Worm (Caenorhabditis elegans) whole organism, L2 larva: Measurements from ENCODE around the gene M03D4.3.

Experiments
- egl-27 ChIP-seq: sonication (generic microtip); optimal IDR thresholded peaks from 3 replicates; lab custom pipeline; 2017; ENCODE audit warnings: missing biosample characterization, missing genetic modification reagents, missing genetic modification characterization
- elt-1 ChIP-seq: fragments of 150-350 bp; optimal IDR thresholded peaks from 2 replicates; lab custom pipeline; 2014; ENCODE audit warnings: missing biosample characterization, missing genetic modification characterization
- lin-11 ChIP-seq: fragments of 150-350 bp; sonication (generic microtip); optimal IDR thresholded peaks from 2 replicates; lab custom pipeline; 2014; ENCODE audit warnings: missing biosample characterization, missing genetic modification characterization, inconsistent platforms, mixed read lengths
- nhr-23 ChIP-seq: fragments of 150-350 bp; optimal IDR thresholded peaks from 2 replicates; lab custom pipeline; 2014; ENCODE audit warnings: missing biosample characterization, missing genetic modification reagents, missing genetic modification characterization
- nhr-25 ChIP-seq: fragments of 150-350 bp; sonication (generic microtip); optimal IDR thresholded peaks from 3 replicates; lab custom pipeline; 2014; ENCODE audit warnings: missing biosample characterization, missing genetic modification characterization
- skn-1 ChIP-seq: sonication (generic microtip); optimal IDR thresholded peaks from 2 replicates; lab custom pipeline; 2017; ENCODE audit warnings: missing biosample characterization, missing genetic modification characterization
- snpc-4 ChIP-seq: fragments of 150-350 bp; optimal IDR thresholded peaks from 2 replicates; lab custom pipeline; 2014; ENCODE audit warnings: missing biosample characterization, missing genetic modification characterization
- zag-1 ChIP-seq: fragments of 150-350 bp; optimal IDR thresholded peaks from 2 replicates; lab custom pipeline; 2014; ENCODE audit warnings: missing biosample characterization, missing genetic modification characterization

ce11 chrIV:6076128-6076527 is 36.1 kb downstream of the M03D4.3 start, which contains the start of gene cpg-20:
- TF ChIP-seq egl-27 (tag; lab: Kevin White, UChicago) (no peak), nhr-25 (tag; lab: Kevin White, UChicago) (no peak), lin-11 (no peak), skn-1 (tag; lab: Kevin White, UChicago) (no peak), elt-1 (no peak), snpc-4 (no peak), zag-1 (tag; lab: Kevin White, UChicago) (no peak), nhr-23 (tag; lab: Kevin White, UChicago) (no peak)
